Fruit fly (Drosophila melanogaster) whole organism, prepupa: ENCODE data around the gene CG2200.

Experiments used
- CG10631 ChIP-seq: fragments of 200-800 bp; sonication (Bioruptor generic); optimal IDR thresholded peaks from 2 replicates; lab custom pipeline; 2016; ENCODE audit warnings: missing biosample characterization, missing genetic modification characterization
- CG10669 ChIP-seq: fragments of 200-800 bp; sonication (Bioruptor generic); optimal IDR thresholded peaks from 3 replicates; lab custom pipeline; 2018; ENCODE audit warnings: missing biosample characterization, mild to moderate bottlenecking, missing genetic modification characterization, moderate library complexity
- CG11294 ChIP-seq: fragments of 200-800 bp; sonication (Bioruptor generic); IDR thresholded peaks from 2 replicates; pipeline ENCODE4 v1.3.6; 2022; ENCODE audit warnings: missing biosample characterization, missing genetic modification characterization
- CG11762 ChIP-seq: fragments of 200-800 bp; sonication (Bioruptor generic); optimal IDR thresholded peaks from 3 replicates; lab custom pipeline; 2016; ENCODE audit warnings: missing biosample characterization, missing genetic modification characterization; ENCODE audit not compliant: insufficient read depth
- CG15336 ChIP-seq: fragments of 200-800 bp; sonication (Bioruptor generic); IDR thresholded peaks from 2 replicates; pipeline ENCODE4 v1.3.6; 2022; ENCODE audit warnings: missing biosample characterization, missing genetic modification characterization
- CG1621 ChIP-seq: fragments of 200-800 bp; sonication (Bioruptor generic); optimal IDR thresholded peaks from 3 replicates; lab custom pipeline; 2018; ENCODE audit warnings: missing biosample characterization, mild to moderate bottlenecking, missing genetic modification characterization
- CG16779 ChIP-seq: fragments of 200-800 bp; sonication (Bioruptor generic); optimal IDR thresholded peaks from 3 replicates; lab custom pipeline; 2017; ENCODE audit warnings: missing biosample characterization, mild to moderate bottlenecking, missing genetic modification characterization
- CG3032 ChIP-seq: fragments of 200-800 bp; optimal IDR thresholded peaks from 2 replicates; lab custom pipeline; 2019; ENCODE audit warnings: missing biosample characterization, mild to moderate bottlenecking, missing genetic modification characterization, moderate library complexity
- CG31627 ChIP-seq: fragments of 200-800 bp; sonication (Bioruptor generic); optimal IDR thresholded peaks from 3 replicates; lab custom pipeline; 2016; ENCODE audit warnings: missing biosample characterization, missing genetic modification characterization
- CG34406 ChIP-seq: fragments of 200-800 bp; sonication (Bioruptor generic); optimal IDR thresholded peaks from 3 replicates; lab custom pipeline; 2016; ENCODE audit warnings: missing biosample characterization, missing genetic modification characterization
- CG3919 ChIP-seq: fragments of 200-800 bp; sonication (Bioruptor generic); optimal IDR thresholded peaks from 3 replicates; lab custom pipeline; 2016; ENCODE audit warnings: missing biosample characterization, missing genetic modification characterization
- CG4318 ChIP-seq: fragments of 200-800 bp; sonication (Bioruptor generic); optimal IDR thresholded peaks from 3 replicates; lab custom pipeline; 2017; ENCODE audit warnings: missing biosample characterization, mild to moderate bottlenecking, missing genetic modification characterization
- CG6163 ChIP-seq: fragments of 200-800 bp; sonication (Bioruptor generic); IDR thresholded peaks from 3 replicates; pipeline ENCODE4 v1.3.6; 2022; ENCODE audit warnings: missing biosample characterization, missing genetic modification characterization
- CG6276 ChIP-seq: fragments of 200-800 bp; sonication (Bioruptor generic); optimal IDR thresholded peaks from 2 replicates; lab custom pipeline; 2017; ENCODE audit warnings: missing biosample characterization, mild to moderate bottlenecking, missing genetic modification characterization
- CG6792 ChIP-seq: fragments of 200-800 bp; sonication (Bioruptor generic); optimal IDR thresholded peaks from 3 replicates; lab custom pipeline; 2016; ENCODE audit warnings: missing biosample characterization, missing genetic modification characterization
- CG6808 ChIP-seq: fragments of 200-800 bp; sonication (Bioruptor generic); optimal IDR thresholded peaks from 3 replicates; lab custom pipeline; 2017; ENCODE audit warnings: missing biosample characterization, missing genetic modification characterization, mild to moderate bottlenecking, moderate library complexity, missing genetic modification reagents
- CG6854 ChIP-seq: fragments of 200-800 bp; sonication (Bioruptor generic); optimal IDR thresholded peaks from 2 replicates; lab custom pipeline; 2017; ENCODE audit warnings: missing biosample characterization, mild to moderate bottlenecking, missing genetic modification characterization
- CG8119 ChIP-seq: fragments of 200-800 bp; sonication (Bioruptor generic); IDR thresholded peaks from 3 replicates; pipeline ENCODE4 v1.3.6; 2022; ENCODE audit warnings: missing biosample characterization, missing genetic modification characterization
- CG8319 ChIP-seq: fragments of 200-800 bp; sonication (Bioruptor generic); optimal IDR thresholded peaks from 3 replicates; lab custom pipeline; 2016; ENCODE audit warnings: missing biosample characterization, missing genetic modification characterization
- CG8632 ChIP-seq: fragments of 200-800 bp; sonication (Bioruptor generic); optimal IDR thresholded peaks from 3 replicates; lab custom pipeline; 2016; ENCODE audit warnings: missing biosample characterization, missing genetic modification characterization
- Eip75B ChIP-seq: fragments of 200-800 bp; sonication (Bioruptor generic); optimal IDR thresholded peaks from 3 replicates; lab custom pipeline; 2016; ENCODE audit warnings: missing biosample characterization, missing genetic modification characterization
- Eip93F ChIP-seq: fragments of 200-800 bp; sonication (Bioruptor generic); optimal IDR thresholded peaks from 2 replicates; lab custom pipeline; 2016; ENCODE audit warnings: missing biosample characterization, mild to moderate bottlenecking, missing genetic modification characterization
- Ets21C ChIP-seq: fragments of 200-800 bp; sonication (Bioruptor generic); optimal IDR thresholded peaks from 3 replicates; lab custom pipeline; 2016; ENCODE audit warnings: missing biosample characterization, missing genetic modification characterization
- Ets96B ChIP-seq: fragments of 200-800 bp; optimal IDR thresholded peaks from 2 replicates; lab custom pipeline; 2019; ENCODE audit warnings: missing biosample characterization, mild to moderate bottlenecking, missing genetic modification characterization, moderate library complexity
- Gug ChIP-seq: fragments of 200-800 bp; sonication (Bioruptor generic); IDR thresholded peaks from 2 replicates; pipeline ENCODE4 v1.3.6; 2022; ENCODE audit warnings: missing biosample characterization, missing genetic modification characterization
- Hr38 ChIP-seq: sonication (Bioruptor generic); optimal IDR thresholded peaks from 2 replicates; lab custom pipeline; 2016; ENCODE audit warnings: missing biosample characterization, missing genetic modification characterization
- Hr39 ChIP-seq: fragments of 200-800 bp; sonication (Bioruptor generic); optimal IDR thresholded peaks from 2 replicates; lab custom pipeline; 2016; ENCODE audit warnings: missing biosample characterization, missing genetic modification characterization
- Hr4 ChIP-seq: fragments of 200-800 bp; sonication (Bioruptor generic); optimal IDR thresholded peaks from 3 replicates; lab custom pipeline; 2016; ENCODE audit warnings: missing biosample characterization, missing genetic modification characterization
- Lpt ChIP-seq: fragments of 200-800 bp; sonication (Bioruptor generic); optimal IDR thresholded peaks from 3 replicates; lab custom pipeline; 2016; ENCODE audit warnings: missing biosample characterization, missing genetic modification characterization
- Met ChIP-seq: fragments of 200-800 bp; sonication (Bioruptor generic); optimal IDR thresholded peaks from 3 replicates; lab custom pipeline; 2016; ENCODE audit warnings: missing biosample characterization, missing genetic modification characterization
- OdsH ChIP-seq: fragments of 200-800 bp; sonication (Bioruptor generic); optimal IDR thresholded peaks from 3 replicates; lab custom pipeline; 2016; ENCODE audit warnings: missing biosample characterization, missing genetic modification characterization
- Smox ChIP-seq: fragments of 200-800 bp; sonication (Bioruptor generic); optimal IDR thresholded peaks from 3 replicates; lab custom pipeline; 2016; ENCODE audit warnings: missing biosample characterization, missing genetic modification characterization
- Sox102F ChIP-seq: fragments of 200-800 bp; sonication (Bioruptor generic); optimal IDR thresholded peaks from 2 replicates; lab custom pipeline; 2016; ENCODE audit warnings: missing biosample characterization, mild to moderate bottlenecking, missing genetic modification characterization
- Sox15 ChIP-seq: fragments of 200-800 bp; sonication (Bioruptor generic); optimal IDR thresholded peaks from 3 replicates; lab custom pipeline; 2016; ENCODE audit warnings: missing biosample characterization, missing genetic modification characterization
- achi ChIP-seq: fragments of 200-800 bp; sonication (Bioruptor generic); optimal IDR thresholded peaks from 3 replicates; lab custom pipeline; 2016; ENCODE audit warnings: missing biosample characterization, missing genetic modification characterization
- acj6 ChIP-seq: fragments of 200-800 bp; sonication (Bioruptor generic); optimal IDR thresholded peaks from 3 replicates; lab custom pipeline; 2016; ENCODE audit warnings: missing biosample characterization, missing genetic modification characterization
- eg ChIP-seq: fragments of 200-800 bp; sonication (Bioruptor generic); IDR thresholded peaks from 3 replicates; pipeline ENCODE4 v1.3.6; 2022; ENCODE audit warnings: missing biosample characterization, missing genetic modification characterization
- esn ChIP-seq: fragments of 200-800 bp; sonication (Bioruptor generic); optimal IDR thresholded peaks from 2 replicates; lab custom pipeline; 2016; ENCODE audit warnings: missing biosample characterization, mild to moderate bottlenecking, missing genetic modification characterization, moderate library complexity
- fd85E ChIP-seq: fragments of 200-800 bp; sonication (Bioruptor generic); optimal IDR thresholded peaks from 3 replicates; lab custom pipeline; 2016; ENCODE audit warnings: missing biosample characterization, missing genetic modification characterization
- salr ChIP-seq, 2 experiments: fragments of 200-800 bp; sonication (Bioruptor generic); optimal IDR thresholded peaks; 3 replicates each; lab custom pipeline; 2016 to 2018; ENCODE audit warnings: missing biosample characterization in 2 of 2, missing genetic modification characterization in 2 of 2, mild to moderate bottlenecking in 1 of 2
- spab ChIP-seq: fragments of 200-800 bp; sonication (Bioruptor generic); optimal IDR thresholded peaks from 2 replicates; lab custom pipeline; 2017; ENCODE audit warnings: missing biosample characterization, mild to moderate bottlenecking, missing genetic modification characterization, missing genetic modification reagents
- ss ChIP-seq, 2 experiments: fragments of 200-800 bp; sonication (Bioruptor generic); optimal IDR thresholded peaks; 2 replicates in 1 of 2; 3 replicates in 1 of 2; lab custom pipeline; 2017 to 2018; ENCODE audit warnings: mild to moderate bottlenecking in 2 of 2, missing biosample characterization in 2 of 2, missing genetic modification characterization in 2 of 2, moderate library complexity in 1 of 2
- svp ChIP-seq: fragments of 200-800 bp; sonication (Bioruptor generic); peaks from one replicate; lab custom pipeline; 2016; ENCODE audit warnings: missing biosample characterization, missing genetic modification characterization
- topi ChIP-seq: fragments of 200-800 bp; sonication (Bioruptor generic); optimal IDR thresholded peaks from 3 replicates; lab custom pipeline; 2016; ENCODE audit warnings: missing biosample characterization, missing genetic modification characterization
- vri ChIP-seq: fragments of 200-800 bp; sonication (Bioruptor generic); optimal IDR thresholded peaks from 3 replicates; lab custom pipeline; 2016; ENCODE audit warnings: missing biosample characterization, mild to moderate bottlenecking, missing genetic modification characterization

The CG2200 gene

dm6 chrX:13130175-13130822 lies 36.2 kb downstream of the CG2200 start (continued):
- TF ChIP-seq CG6792 (GFP tag; lab: Kevin White, UChicago) (peak; percentile 47), vri (GFP tag; lab: Kevin White, UChicago) (peak; percentile 16), Hr4 (peak; percentile 70), CG1621 (tag; lab: Kevin White, UChicago) (peak; percentile 46), Hr38 (GFP tag; lab: Kevin White, UChicago) (no peak), Gug (GFP tag; lab: Robert Waterston, UW) (no peak), CG6854 (GFP tag; lab: Kevin White, UChicago) (no peak), CG15336 (GFP tag; lab: Robert Waterston, UW) (peak; percentile 68), Lpt (GFP tag; lab: Kevin White, UChicago) (no peak), CG4318 (GFP tag; lab: Kevin White, UChicago) (peak; percentile 51), Eip75B (peak; percentile 61), spab (GFP tag; lab: Kevin White, UChicago) (peak; percentile 52), salr (GFP tag; optimal IDR thresholded peaks at IDR 0.05; lab: Kevin White, UChicago) (peak in 1 of 2 experiments; percentile 26), Smox (GFP tag; lab: Kevin White, UChicago) (peak; percentile 37), CG3919 (GFP tag; lab: Kevin White, UChicago) (peak; percentile 39), Sox15 (GFP tag; lab: Kevin White, UChicago) (peak; percentile 13), CG6276 (peak; percentile 70), Ets21C (GFP tag; lab: Kevin White, UChicago) (peak; percentile 2), ss (GFP tag; optimal IDR thresholded peaks at IDR 0.05; lab: Kevin White, UChicago) (peak; percentile 11 to 55), topi (GFP tag; lab: Kevin White, UChicago) (peak; percentile 59), achi (GFP tag; lab: Kevin White, UChicago) (peak; percentile 52), CG31627 (GFP tag; lab: Kevin White, UChicago) (peak; percentile 60), CG8119 (GFP tag; lab: Robert Waterston, UW) (peak; percentile 66), CG8632 (GFP tag; lab: Kevin White, UChicago) (peak; percentile 58), CG3032 (tag; lab: Kevin White, UChicago) (peak; percentile 63), OdsH (GFP tag; lab: Kevin White, UChicago) (peak; percentile 55), CG11762 (GFP tag; lab: Kevin White, UChicago) (peak; percentile 13), CG16779 (tag; lab: Kevin White, UChicago) (peak; percentile 21), CG10631 (GFP tag; lab: Kevin White, UChicago) (peak; percentile 49)

DNA sequence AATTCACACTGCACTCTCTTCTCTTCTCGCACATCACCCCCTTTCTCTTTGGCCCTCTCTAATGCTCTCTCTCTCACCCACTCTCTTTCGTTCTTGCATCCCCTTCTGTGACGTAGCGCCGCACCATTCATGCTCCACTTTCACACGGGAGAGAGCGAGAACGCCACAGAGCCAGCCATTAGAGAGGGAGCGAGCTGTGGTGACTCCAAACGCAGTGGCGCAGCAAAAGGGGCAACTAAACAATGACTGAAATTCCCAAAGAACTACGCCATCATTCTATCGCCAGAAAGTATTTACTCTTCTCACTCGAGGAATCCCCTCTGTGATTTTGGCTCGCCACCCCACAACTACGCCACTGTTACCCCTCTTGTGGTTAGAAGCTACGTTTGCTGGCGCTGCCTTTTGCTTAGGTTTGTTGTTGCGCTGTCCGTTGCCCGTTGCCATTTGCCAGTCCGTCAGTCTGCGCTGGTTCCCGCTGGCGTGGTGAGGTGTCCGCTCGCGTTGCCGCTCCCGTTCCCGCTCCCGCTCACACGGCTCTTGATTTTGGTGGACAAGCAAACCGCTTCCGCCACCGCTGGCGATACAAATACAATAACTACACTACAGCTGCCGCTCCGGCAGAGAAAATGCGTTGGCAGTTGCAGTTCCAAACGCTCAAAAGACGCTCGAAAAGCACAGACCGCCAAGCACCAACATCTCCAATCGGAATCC lies 37.1 kb downstream of the CG2200 start:
- TF ChIP-seq CG10631 (GFP tag; lab: Kevin White, UChicago) = peak; percentile 98
- TF ChIP-seq CG6808 (GFP tag; lab: Kevin White, UChicago) = peak; percentile 83
- peak; percentile 96 for TF ChIP-seq Sox15 (GFP tag; lab: Kevin White, UChicago)
- TF ChIP-seq CG6792 (GFP tag; lab: Kevin White, UChicago) = peak; percentile 98
- TF ChIP-seq CG6163 = peak; percentile 99
- TF ChIP-seq CG8319 = peak; percentile 97
- peak; percentile 98 for TF ChIP-seq vri (GFP tag; lab: Kevin White, UChicago)
- peak; percentile 95 for TF ChIP-seq CG34406 (GFP tag; lab: Kevin White, UChicago)
- peak; percentile 95 for TF ChIP-seq Eip93F (GFP tag; lab: Kevin White, UChicago)
- peak; percentile 90 for TF ChIP-seq CG10669 (GFP tag; lab: Kevin White, UChicago)
- peak; percentile 98 for TF ChIP-seq Ets21C (GFP tag; lab: Kevin White, UChicago)
- peak; percentile 99 for TF ChIP-seq esn (GFP tag; lab: Kevin White, UChicago)
- peak; percentile 100 for TF ChIP-seq eg
- TF ChIP-seq CG11762 (GFP tag; lab: Kevin White, UChicago) = peak; percentile 96
- TF ChIP-seq CG15336 (GFP tag; lab: Robert Waterston, UW) = peak; percentile 99
- TF ChIP-seq CG8119 (GFP tag; lab: Robert Waterston, UW) = peak; percentile 99
- TF ChIP-seq Eip75B = peak; percentile 97
- peak; percentile 80 to 88 for TF ChIP-seq ss (GFP tag; optimal IDR thresholded peaks at IDR 0.05; lab: Kevin White, UChicago)
- peak; percentile 99 for TF ChIP-seq Met (GFP tag; lab: Kevin White, UChicago)
- TF ChIP-seq Hr39 (GFP tag; lab: Kevin White, UChicago) = peak; percentile 99
- TF ChIP-seq svp (GFP tag; lab: Kevin White, UChicago) = peak; percentile 99
- TF ChIP-seq fd85E (GFP tag; lab: Kevin White, UChicago) = peak; percentile 94
- peak; percentile 98 for TF ChIP-seq Sox102F (GFP tag; lab: Kevin White, UChicago)
- peak; percentile 91 to 96 for TF ChIP-seq salr (GFP tag; optimal IDR thresholded peaks at IDR 0.05; lab: Kevin White, UChicago)
- TF ChIP-seq CG1621 (tag; lab: Kevin White, UChicago) = peak; percentile 93
- TF ChIP-seq CG31627 (GFP tag; lab: Kevin White, UChicago) = peak; percentile 99
- peak; percentile 91 for TF ChIP-seq Ets96B (tag; lab: Kevin White, UChicago)
- peak; percentile 98 for TF ChIP-seq acj6 (GFP tag; lab: Kevin White, UChicago)
- peak; percentile 97 for TF ChIP-seq achi (GFP tag; lab: Kevin White, UChicago)
- TF ChIP-seq spab (GFP tag; lab: Kevin White, UChicago) = peak; percentile 88
- peak; percentile 99 for TF ChIP-seq CG11294 (GFP tag; lab: Robert Waterston, UW)
